Fruit fly (Drosophila melanogaster): Measurements from ENCODE around the gene CG11178.

- no peak for TF ChIP-seq CG8478 (optimal IDR thresholded peaks at IDR 0.05)
- no peak for TF ChIP-seq CTCF (optimal IDR thresholded peaks at IDR 0.05)
Observed at dm6 chrX:13570255-13570654, 35.2 kb upstream of the CG11178 start.

All from S2 (cell line).